Worm (Caenorhabditis elegans): ENCODE results near the gene cest-30.

DNA sequence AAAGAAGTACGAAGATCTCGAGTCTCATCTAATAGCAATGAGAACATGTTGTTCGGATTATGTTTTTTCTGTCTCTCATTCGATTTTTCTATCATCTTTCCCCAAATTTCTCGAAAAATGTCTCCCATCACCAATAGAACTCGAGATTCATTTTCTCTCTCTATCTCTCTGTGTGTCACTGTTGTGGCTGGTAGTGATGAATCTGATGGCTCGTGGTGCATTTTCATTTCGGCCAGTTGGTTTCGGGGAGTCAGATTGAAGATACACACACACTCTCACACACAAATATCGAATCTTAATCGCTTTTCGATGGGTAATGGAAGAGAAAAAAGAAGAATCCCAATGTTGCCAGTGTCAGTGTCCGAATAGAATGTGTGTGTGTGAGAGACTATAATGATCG is 33.0 kb upstream of the cest-30 start:
- no peak for TF ChIP-seq F44E2.7 (GFP tag; IDR thresholded peaks at IDR 0.05)
- no peak for TF ChIP-seq nhr-102 (tag; optimal IDR thresholded peaks at IDR 0.05)
- TF ChIP-seq snpc-4 (tag; optimal IDR thresholded peaks at IDR 0.05): no peak

All from whole organism, L4 larva.